Worm (Caenorhabditis elegans) whole organism, young adult: ENCODE measurements around the gene mel-46.
"Not testable (repeated sequence)": the region's sequence is repeated elsewhere in the genome, so short reads cannot be mapped to it uniquely, and the experiment has no call there.

Source experiments
- B0019.2 ChIP-seq: fragments of 200-800 bp; sonication (Bioruptor generic); conservative IDR thresholded peaks from 2 replicates; pipeline ENCODE4 v1.3.6; 2022; ENCODE audit warnings: missing genetic modification reagents, missing genetic modification characterization, missing compliant biosample characterization
- B0035.1 ChIP-seq: sonication (generic microtip); optimal IDR thresholded peaks from 2 replicates; lab custom pipeline; 2016; ENCODE audit warnings: missing genetic modification characterization, mild to moderate bottlenecking, missing compliant biosample characterization, missing genotype, missing genetic modification reagents
- C17E4.6 ChIP-seq: fragments of 200-800 bp; sonication (Bioruptor generic); IDR thresholded peaks from 2 replicates; pipeline ENCODE4 v1.3.6; 2022; ENCODE audit warnings: missing genetic modification reagents, missing genetic modification characterization, missing compliant biosample characterization
- Y56A3A.18 ChIP-seq: fragments of 200-800 bp; sonication (Bioruptor generic); IDR thresholded peaks from 2 replicates; pipeline ENCODE4 v1.3.6; 2022; ENCODE audit warnings: missing genetic modification reagents, missing genetic modification characterization, missing compliant biosample characterization
- akir-1 ChIP-seq: fragments of 200-800 bp; sonication (Bioruptor generic); optimal IDR thresholded peaks from 2 replicates; lab custom pipeline; 2018; ENCODE audit warnings: mild to moderate bottlenecking, missing genetic modification characterization, moderate library complexity, missing compliant biosample characterization
- ama-1 ChIP-seq, 3 experiments: fragments of 150-350 bp in 1 of 3; sonication (generic microtip) in 2 of 3; optimal IDR thresholded peaks; 2 replicates each; lab custom pipeline; 2014 to 2018; ENCODE audit warnings: missing biosample characterization in 2 of 3, missing genetic modification characterization in 2 of 3, missing genetic modification reagents in 2 of 3
- athp-1 ChIP-seq: sonication (generic microtip); optimal IDR thresholded peaks from 2 replicates; lab custom pipeline; 2017; ENCODE audit warnings: mild to moderate bottlenecking, missing genetic modification characterization, missing compliant biosample characterization
- attf-3 ChIP-seq: fragments of 200-800 bp; sonication (Bioruptor generic); conservative IDR thresholded peaks from 2 replicates; pipeline ENCODE4 v1.3.6; 2022; ENCODE audit warnings: missing genetic modification reagents, missing genetic modification characterization, missing compliant biosample characterization
- attf-6 ChIP-seq: fragments of 200-800 bp; sonication (Bioruptor generic); IDR thresholded peaks from 2 replicates; pipeline ENCODE4 v1.3.6; 2022; ENCODE audit warnings: missing genetic modification reagents, missing genetic modification characterization, missing compliant biosample characterization
- ceh-100 ChIP-seq: fragments of 200-800 bp; sonication (Bioruptor generic); IDR thresholded peaks from 2 replicates; pipeline ENCODE4 v1.3.6; 2022; ENCODE audit warnings: missing genetic modification reagents, missing genetic modification characterization, missing compliant biosample characterization
- ceh-40 ChIP-seq: fragments of 200-800 bp; sonication (Bioruptor generic); IDR thresholded peaks from 2 replicates; pipeline ENCODE4 v1.3.6; 2022; ENCODE audit warnings: missing genetic modification characterization, missing compliant biosample characterization
- ceh-58 ChIP-seq: fragments of 200-800 bp; sonication (Bioruptor generic); IDR thresholded peaks from 2 replicates; pipeline ENCODE4 v1.3.6; 2022; ENCODE audit warnings: missing genetic modification characterization, missing compliant biosample characterization
- ekl-4 ChIP-seq: fragments of 200-800 bp; sonication (Bioruptor generic); IDR thresholded peaks from 2 replicates; pipeline ENCODE4 v1.3.6; 2022; ENCODE audit warnings: missing genetic modification reagents, missing genetic modification characterization, missing compliant biosample characterization
- fkh-3 ChIP-seq: sonication (generic microtip); optimal IDR thresholded peaks from 2 replicates; lab custom pipeline; 2016; ENCODE audit warnings: mild to moderate bottlenecking, missing genetic modification characterization, missing compliant biosample characterization
- him-1 ChIP-seq: sonication (generic microtip); optimal IDR thresholded peaks from 2 replicates; lab custom pipeline; 2016; ENCODE audit warnings: missing genotype, missing genetic modification reagents, missing genetic modification characterization, missing compliant biosample characterization
- hsf-1 ChIP-seq: fragments of 200-800 bp; sonication (Bioruptor generic); IDR thresholded peaks from 2 replicates; pipeline ENCODE4 v1.3.6; 2022; ENCODE audit warnings: missing genetic modification reagents, missing genetic modification characterization, missing compliant biosample characterization
- let-607 ChIP-seq, 2 experiments: fragments of 200-800 bp in 1 of 2; sonication (Bioruptor generic) in 1 of 2; sonication (generic microtip) in 1 of 2; optimal IDR thresholded peaks; 2 replicates each; lab custom pipeline; 2016 to 2018; ENCODE audit warnings: mild to moderate bottlenecking in 2 of 2, missing compliant biosample characterization in 2 of 2, missing genetic modification characterization in 2 of 2, moderate library complexity in 2 of 2, missing genotype in 1 of 2
- pbrm-1 ChIP-seq: fragments of 200-800 bp; sonication (Bioruptor generic); IDR thresholded peaks from 2 replicates; pipeline ENCODE4 v1.3.6; 2022; ENCODE audit warnings: missing genetic modification reagents, missing genetic modification characterization, missing compliant biosample characterization
- rcor-1 ChIP-seq: fragments of 200-800 bp; sonication (Bioruptor generic); IDR thresholded peaks from 2 replicates; pipeline ENCODE4 v1.3.6; 2022; ENCODE audit warnings: missing genetic modification reagents, missing genetic modification characterization, missing compliant biosample characterization
- rec-8 ChIP-seq, 2 experiments: sonication (generic microtip); optimal IDR thresholded peaks; 2 replicates each; lab custom pipeline; 2016; ENCODE audit warnings: mild to moderate bottlenecking in 2 of 2, missing genetic modification characterization in 2 of 2, missing genetic modification reagents in 2 of 2, missing genotype in 2 of 2, missing biosample characterization in 1 of 2, missing compliant biosample characterization in 1 of 2, moderate library complexity in 1 of 2
- snpc-1.1 ChIP-seq: sonication (generic microtip); optimal IDR thresholded peaks from 2 replicates; lab custom pipeline; 2017; ENCODE audit warnings: missing genetic modification characterization, mild to moderate bottlenecking, missing compliant biosample characterization, antibody characterized with exemption, moderate library complexity, missing genotype, missing genetic modification reagents; ENCODE audit not compliant: insufficient read depth
- snpc-4 ChIP-seq, 5 experiments: fragments of 150-350 bp in 1 of 5; sonication (generic microtip) in 4 of 5; optimal IDR thresholded peaks; 2 replicates each; lab custom pipeline; 2014 to 2018; ENCODE audit warnings: missing genetic modification characterization in 5 of 5, missing biosample characterization in 3 of 5, antibody characterized with exemption in 2 of 5, mild to moderate bottlenecking in 2 of 5, missing compliant biosample characterization in 2 of 5, missing genotype in 2 of 5, moderate library complexity in 2 of 5, missing genetic modification reagents in 1 of 5
- unc-62 ChIP-seq: fragments of 150-350 bp; optimal IDR thresholded peaks from 2 replicates; lab custom pipeline; 2014; ENCODE audit warnings: missing biosample characterization, missing genetic modification reagents, missing genetic modification characterization
- zfh-2 ChIP-seq: fragments of 200-800 bp; sonication (Bioruptor generic); conservative IDR thresholded peaks from 2 replicates; pipeline ENCODE4 v1.3.6; 2022; ENCODE audit warnings: missing genetic modification reagents, missing genetic modification characterization, missing compliant biosample characterization
- ztf-22 ChIP-seq: fragments of 200-800 bp; sonication (Bioruptor generic); optimal IDR thresholded peaks from 2 replicates; lab custom pipeline; 2018; ENCODE audit warnings: mild to moderate bottlenecking, missing genetic modification characterization, moderate library complexity, missing compliant biosample characterization

Gene mel-46

ce11 chrIV:16898205-16898604 lies 34.9 kb upstream of the mel-46 start (continued):
- TF ChIP-seq ztf-22 (GFP tag; lab: Kevin White, UChicago), result no peak
- no peak for TF ChIP-seq B0035.1 (tag; lab: Kevin White, UChicago)
- no peak for TF ChIP-seq attf-6 (GFP tag; lab: Robert Waterston, UW)
- TF ChIP-seq B0019.2 (GFP tag; lab: Robert Waterston, UW), result no peak

- TF ChIP-seq unc-62 (GFP tag; lab: Kevin White, UChicago); ekl-4; snpc-1.1 (tag; lab: Kevin White, UChicago): not testable (repeated sequence)
These were observed 32.0 kb upstream of the mel-46 start, which contains the start of gene T06A10.2 for ce11 chrIV:16895288-16895687. TSS of gene T06A10.2 (plus strand) at chrIV:16895588.

- TF ChIP-seq attf-3 (GFP tag; lab: Robert Waterston, UW) (no peak), him-1 (tag; lab: Kevin White, UChicago) (no peak), rec-8 (tag; optimal IDR thresholded peaks at IDR 0.05; lab: Kevin White, UChicago) (no peak), pbrm-1 (GFP tag; lab: Robert Waterston, UW) (no peak), attf-6 (GFP tag; lab: Robert Waterston, UW) (peak; percentile 55; the same call in 1 of the 2 replicates), rcor-1 (GFP tag; lab: Robert Waterston, UW) (no peak), snpc-4 (GFP tag; optimal IDR thresholded peaks at IDR 0.05; lab: Kevin White, UChicago) (no peak), snpc-4 (tag; optimal IDR thresholded peaks at IDR 0.05; lab: Kevin White, UChicago) (peak in 1 of 4 experiments; percentile 52), athp-1 (tag; lab: Kevin White, UChicago) (no peak)
These were observed 25.3 kb upstream of the mel-46 start for ce11 chrIV:16888580-16888979.

- peak; percentile 25; the same call in 1 of the 2 replicates for TF ChIP-seq attf-6 (GFP tag; lab: Robert Waterston, UW)
- peak; percentile 64 for TF ChIP-seq ceh-100
- peak; percentile 97 for TF ChIP-seq hsf-1
These were observed 19.1 kb upstream of the mel-46 start for ce11 chrIV:16882414-16882813.

- no peak for TF ChIP-seq akir-1
- no peak for TF ChIP-seq fkh-3 (tag; lab: Kevin White, UChicago)
- TF ChIP-seq let-607 (tag; optimal IDR thresholded peaks at IDR 0.05; lab: Kevin White, UChicago), result no peak
- no peak for TF ChIP-seq Y56A3A.18
- no peak for TF ChIP-seq C17E4.6 (GFP tag; lab: Robert Waterston, UW)
- no peak for TF ChIP-seq ama-1 (optimal IDR thresholded peaks at IDR 0.05; lab: Kevin White, UChicago)
- TF ChIP-seq ama-1 (GFP tag; optimal IDR thresholded peaks at IDR 0.05; lab: Kevin White, UChicago), result no peak
These were observed 5.6 kb upstream of the mel-46 start, which contains the start of gene T06A10.106 for ce11 chrIV:16868900-16869299. TSS of gene T06A10.106 (minus strand) at chrIV:16869000.

ce11 chrIV:16867223-16867622 lies 3.9 kb upstream of the mel-46 start, which contains the start of gene T06A10.107:
TSS of gene T06A10.107 (plus strand) at chrIV:16867523.
- peak; percentile 28; the same call in 1 of the 2 replicates for TF ChIP-seq ceh-58 (GFP tag; lab: Robert Waterston, UW)
- TF ChIP-seq zfh-2 (GFP tag; lab: Robert Waterston, UW), result 0 out of 2 replicates have a peak, but pooled peaks have one; percentile 39
- no peak for TF ChIP-seq snpc-4 (GFP tag; optimal IDR thresholded peaks at IDR 0.05; lab: Kevin White, UChicago)
- peak in 1 of 4 experiments; percentile 25 for TF ChIP-seq snpc-4 (tag; optimal IDR thresholded peaks at IDR 0.05; lab: Kevin White, UChicago)
- TF ChIP-seq ceh-40 (GFP tag; lab: Robert Waterston, UW), result no peak
